Worm (Caenorhabditis elegans) whole organism, midembryonic: ENCODE results near the gene emc-6.

Source experiments
- T22C8.4 ChIP-seq: fragments of 200-800 bp; sonication (Bioruptor generic); IDR thresholded peaks from 2 replicates; pipeline ENCODE4 v1.3.6; 2022; ENCODE audit warnings: missing genetic modification characterization, missing compliant biosample characterization
- flt-1 ChIP-seq: fragments of 200-800 bp; sonication (Bioruptor generic); IDR thresholded peaks from 2 replicates; pipeline ENCODE4 v1.3.6; 2022; ENCODE audit warnings: missing genetic modification characterization, missing compliant biosample characterization
- klf-2 ChIP-seq: fragments of 200-800 bp; sonication (Bioruptor generic); conservative IDR thresholded peaks from 2 replicates; pipeline ENCODE4 v1.3.6; 2022; ENCODE audit warnings: missing genetic modification reagents, missing genetic modification characterization, missing compliant biosample characterization
- med-1 ChIP-seq: sonication (generic microtip); optimal IDR thresholded peaks from 2 replicates; lab custom pipeline; 2017; ENCODE audit warnings: missing genetic modification characterization, mild to moderate bottlenecking, missing compliant biosample characterization, antibody characterized with exemption, missing genetic modification reagents; ENCODE audit not compliant: insufficient read depth
- ref-1 ChIP-seq: fragments of 200-800 bp; sonication (Bioruptor generic); conservative IDR thresholded peaks from 2 replicates; pipeline ENCODE4 v1.3.6; 2022; ENCODE audit warnings: missing genetic modification reagents, missing genetic modification characterization, missing compliant biosample characterization
- tab-1 ChIP-seq: fragments of 200-800 bp; sonication (Bioruptor generic); IDR thresholded peaks from 2 replicates; pipeline ENCODE4 v1.3.6; 2022; ENCODE audit warnings: missing genetic modification characterization, missing compliant biosample characterization
- ztf-23 ChIP-seq: fragments of 200-800 bp; sonication (Bioruptor generic); IDR thresholded peaks from 2 replicates; pipeline ENCODE4 v1.3.6; 2022; ENCODE audit warnings: missing genetic modification reagents, missing genetic modification characterization, missing compliant biosample characterization
- ztf-29 ChIP-seq: fragments of 200-800 bp; sonication (Bioruptor generic); IDR thresholded peaks from 2 replicates; pipeline ENCODE4 v1.3.6; 2022; ENCODE audit warnings: missing genetic modification reagents, missing genetic modification characterization, missing compliant biosample characterization

- TF ChIP-seq tab-1 (GFP tag; lab: Robert Waterston, UW), result no peak
- no peak for TF ChIP-seq T22C8.4 (GFP tag; lab: Robert Waterston, UW)
- no peak for TF ChIP-seq ztf-29 (GFP tag; lab: Robert Waterston, UW)
- no peak for TF ChIP-seq klf-2
- TF ChIP-seq med-1, result no peak
- TF ChIP-seq flt-1 (GFP tag; lab: Robert Waterston, UW), result no peak
- TF ChIP-seq ref-1 (GFP tag; lab: Robert Waterston, UW), result no peak
- TF ChIP-seq ztf-23 (GFP tag; lab: Robert Waterston, UW), result no peak
Observed at ce11 chrIV:7736616-7737015, 27.1 kb upstream of the emc-6 start.
